Worm (Caenorhabditis elegans) whole organism, midembryonic: ENCODE results near the gene F54D10.5.

Experiments
- T22C8.4 ChIP-seq: fragments of 200-800 bp; sonication (Bioruptor generic); IDR thresholded peaks from 2 replicates; pipeline ENCODE4 v1.3.6; 2022; ENCODE audit warnings: missing genetic modification characterization, missing compliant biosample characterization
- cog-1 ChIP-seq: sonication (generic microtip); optimal IDR thresholded peaks from 2 replicates; lab custom pipeline; 2016; ENCODE audit warnings: missing genetic modification characterization, missing compliant biosample characterization
- flt-1 ChIP-seq: fragments of 200-800 bp; sonication (Bioruptor generic); IDR thresholded peaks from 2 replicates; pipeline ENCODE4 v1.3.6; 2022; ENCODE audit warnings: missing genetic modification characterization, missing compliant biosample characterization
- klf-2 ChIP-seq: fragments of 200-800 bp; sonication (Bioruptor generic); conservative IDR thresholded peaks from 2 replicates; pipeline ENCODE4 v1.3.6; 2022; ENCODE audit warnings: missing genetic modification reagents, missing genetic modification characterization, missing compliant biosample characterization
- med-1 ChIP-seq: sonication (generic microtip); optimal IDR thresholded peaks from 2 replicates; lab custom pipeline; 2017; ENCODE audit warnings: missing genetic modification characterization, mild to moderate bottlenecking, missing compliant biosample characterization, antibody characterized with exemption, missing genetic modification reagents; ENCODE audit not compliant: insufficient read depth
- ref-1 ChIP-seq: fragments of 200-800 bp; sonication (Bioruptor generic); conservative IDR thresholded peaks from 2 replicates; pipeline ENCODE4 v1.3.6; 2022; ENCODE audit warnings: missing genetic modification reagents, missing genetic modification characterization, missing compliant biosample characterization
- tab-1 ChIP-seq: fragments of 200-800 bp; sonication (Bioruptor generic); IDR thresholded peaks from 2 replicates; pipeline ENCODE4 v1.3.6; 2022; ENCODE audit warnings: missing genetic modification characterization, missing compliant biosample characterization
- ztf-23 ChIP-seq: fragments of 200-800 bp; sonication (Bioruptor generic); IDR thresholded peaks from 2 replicates; pipeline ENCODE4 v1.3.6; 2022; ENCODE audit warnings: missing genetic modification reagents, missing genetic modification characterization, missing compliant biosample characterization
- ztf-29 ChIP-seq: fragments of 200-800 bp; sonication (Bioruptor generic); IDR thresholded peaks from 2 replicates; pipeline ENCODE4 v1.3.6; 2022; ENCODE audit warnings: missing genetic modification reagents, missing genetic modification characterization, missing compliant biosample characterization

Gene F54D10.5

DNA sequence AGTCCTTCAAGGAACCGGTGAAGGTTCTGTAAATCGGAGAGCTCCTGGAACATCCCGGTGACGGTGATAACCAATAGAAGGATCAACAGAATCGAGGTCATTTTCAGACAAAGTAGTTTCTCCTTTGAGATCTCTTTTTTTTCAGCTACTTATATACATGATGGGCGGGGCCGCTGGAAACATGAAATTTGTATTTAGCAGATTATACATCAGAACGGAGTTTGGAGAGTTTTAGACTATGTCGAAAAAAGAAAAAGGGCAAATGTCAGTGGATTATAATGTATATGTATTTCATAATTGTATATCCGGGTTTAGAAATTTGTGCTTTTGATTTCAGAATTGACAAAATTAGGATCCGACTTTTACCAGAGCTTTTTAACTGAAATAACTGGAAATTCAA is 4.8 kb downstream of the F54D10.5 start, which contains the start of gene ins-32:
Gene ins-32, minus strand, starts transcription at position 101 of the 400 bp plus-strand sequence.
- TF ChIP-seq cog-1 (tag; lab: Kevin White, UChicago): no peak
- no peak for TF ChIP-seq ztf-23 (GFP tag; lab: Robert Waterston, UW)
- no peak for TF ChIP-seq T22C8.4 (GFP tag; lab: Robert Waterston, UW)
- no peak for TF ChIP-seq flt-1 (GFP tag; lab: Robert Waterston, UW)
- no peak for TF ChIP-seq med-1
- TF ChIP-seq ztf-29 (GFP tag; lab: Robert Waterston, UW): no peak
- no peak for TF ChIP-seq ref-1 (GFP tag; lab: Robert Waterston, UW)
- no peak for TF ChIP-seq tab-1
- no peak for TF ChIP-seq klf-2 (GFP tag; lab: Robert Waterston, UW)

DNA sequence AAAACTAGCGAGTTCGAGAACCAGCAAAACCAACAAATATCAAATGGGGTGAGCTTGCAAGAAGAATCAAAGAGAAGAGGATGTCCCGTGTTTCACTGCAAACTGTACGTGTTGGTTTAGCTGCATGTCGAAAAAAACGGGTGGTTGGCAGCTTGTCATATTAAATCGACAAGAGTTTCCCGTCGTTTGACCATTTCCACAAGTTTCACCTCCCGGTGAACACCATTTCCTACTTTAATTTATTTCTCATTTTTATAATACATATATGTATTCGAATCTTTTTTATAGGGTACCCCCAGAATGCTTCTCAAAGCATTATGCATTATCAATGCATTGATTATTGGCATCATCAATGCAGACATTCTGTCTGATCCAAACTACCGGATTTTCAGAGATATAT is 12.7 kb downstream of the F54D10.5 start, which contains the start of gene Y8A9A.2:
Gene Y8A9A.2, plus strand, starts transcription at position 301 of the 400 bp plus-strand sequence.
- TF ChIP-seq tab-1 (no peak), flt-1 (GFP tag; lab: Robert Waterston, UW) (no peak), T22C8.4 (GFP tag; lab: Robert Waterston, UW) (no peak), med-1 (no peak), ztf-29 (GFP tag; lab: Robert Waterston, UW) (no peak), cog-1 (tag; lab: Kevin White, UChicago) (no peak), ztf-23 (GFP tag; lab: Robert Waterston, UW) (no peak), ref-1 (GFP tag; lab: Robert Waterston, UW) (no peak), klf-2 (GFP tag; lab: Robert Waterston, UW) (no peak)

DNA sequence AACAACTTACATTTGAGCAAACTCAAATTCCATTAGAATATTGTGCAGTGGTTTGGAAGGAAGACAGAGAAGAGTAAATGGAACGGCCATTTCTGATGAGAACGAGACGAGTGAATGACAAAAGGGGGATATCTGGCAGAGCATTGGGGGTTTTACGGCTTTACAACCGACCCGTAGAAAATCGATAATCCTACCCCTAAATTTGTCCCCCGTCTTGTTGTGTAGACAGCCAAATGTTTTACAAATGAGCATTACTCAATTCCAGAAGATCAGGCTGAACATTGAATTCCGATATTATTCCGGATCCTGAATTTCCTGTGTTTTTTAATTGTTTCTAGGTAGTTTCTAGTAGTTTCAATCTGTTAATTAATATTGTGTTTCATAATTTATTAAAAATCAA is 14.6 kb downstream of the F54D10.5 start, which contains the start of gene fbxb-99:
Gene fbxb-99, minus strand, starts transcription at position 101 of the 400 bp plus-strand sequence.
- no peak for TF ChIP-seq cog-1 (tag; lab: Kevin White, UChicago)
- no peak for TF ChIP-seq T22C8.4 (GFP tag; lab: Robert Waterston, UW)
- no peak for TF ChIP-seq ztf-23 (GFP tag; lab: Robert Waterston, UW)
- TF ChIP-seq ref-1 (GFP tag; lab: Robert Waterston, UW): no peak

DNA sequence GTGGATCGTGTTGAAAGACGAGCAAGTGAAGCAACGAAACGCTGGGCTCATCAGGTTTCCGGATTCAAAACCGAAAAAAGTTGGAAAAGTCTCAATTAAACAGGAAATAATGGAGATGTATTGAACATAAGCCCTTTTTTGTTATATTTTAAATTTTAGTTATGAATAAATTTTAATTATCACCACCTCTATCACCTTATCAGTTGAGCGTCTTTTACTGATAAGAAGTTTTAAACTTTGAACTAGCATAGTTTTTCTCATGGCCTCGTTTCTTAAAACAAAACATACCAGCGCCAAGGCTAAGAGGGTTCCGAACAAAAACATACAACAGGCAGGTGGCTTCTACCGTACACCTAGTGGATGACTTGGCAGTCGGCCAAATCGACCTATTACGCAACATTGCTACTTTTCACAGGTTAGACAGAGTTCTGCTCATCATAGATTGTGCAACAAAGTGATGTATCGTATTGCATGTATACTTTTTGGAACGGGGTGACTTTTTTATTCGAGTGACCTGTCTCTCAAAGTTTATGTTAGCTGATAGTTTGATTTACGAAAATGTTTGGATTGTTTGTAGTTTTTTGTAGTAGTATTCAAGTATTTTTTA is 19.5 kb downstream of the F54D10.5 start:
- TF ChIP-seq cog-1 (tag; lab: Kevin White, UChicago): no peak
- TF ChIP-seq ztf-23 (GFP tag; lab: Robert Waterston, UW): no peak
- no peak for TF ChIP-seq klf-2 (GFP tag; lab: Robert Waterston, UW)

DNA sequence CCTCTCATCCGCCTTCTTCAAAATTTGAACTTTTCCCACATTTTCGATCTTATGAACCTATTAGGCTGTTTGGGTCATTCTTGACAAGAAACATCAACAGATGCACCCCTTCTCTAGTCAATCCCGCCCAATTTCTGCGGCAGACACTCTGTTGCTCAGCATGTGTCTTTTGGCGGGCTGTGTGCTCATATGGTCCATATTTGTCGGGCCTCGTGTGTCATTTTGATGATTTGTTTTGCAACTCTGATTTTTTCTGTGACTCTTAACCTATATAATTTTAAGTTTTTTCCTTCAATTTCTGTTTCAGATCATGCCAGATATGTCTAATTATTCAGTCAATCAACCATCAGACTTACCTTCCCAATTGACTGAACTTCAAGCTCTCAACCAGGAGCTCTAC is 20.8 kb downstream of the F54D10.5 start, which contains the start of gene T24E12.13:
Gene T24E12.13, plus strand, starts transcription at position 301 of the 400 bp plus-strand sequence.
- TF ChIP-seq tab-1 (no peak), ztf-29 (GFP tag; lab: Robert Waterston, UW) (no peak), klf-2 (GFP tag; lab: Robert Waterston, UW) (no peak), cog-1 (tag; lab: Kevin White, UChicago) (no peak), ref-1 (GFP tag; lab: Robert Waterston, UW) (no peak), T22C8.4 (GFP tag; lab: Robert Waterston, UW) (no peak), ztf-23 (GFP tag; lab: Robert Waterston, UW) (no peak), med-1 (no peak), flt-1 (GFP tag; lab: Robert Waterston, UW) (no peak)

DNA sequence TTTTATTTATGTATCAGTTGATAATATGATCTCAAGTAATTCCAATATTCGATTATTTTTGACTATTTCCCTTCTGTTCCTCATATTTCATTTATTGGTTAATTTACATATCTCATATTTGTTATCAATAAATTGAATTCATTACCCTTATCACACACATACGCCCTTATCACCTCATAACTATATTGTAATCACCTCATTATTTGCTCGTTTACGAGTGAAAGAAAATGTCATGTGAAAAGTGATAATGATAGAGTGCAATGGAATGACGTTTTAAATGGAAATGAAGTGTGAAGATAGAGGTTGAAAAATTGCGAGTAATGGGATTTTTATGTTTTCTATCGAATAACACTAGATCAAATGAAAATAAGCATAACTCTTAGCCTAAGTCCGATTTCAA is 21.4 kb downstream of the F54D10.5 start:
- TF ChIP-seq ztf-29 (GFP tag; lab: Robert Waterston, UW): no peak
- no peak for TF ChIP-seq flt-1 (GFP tag; lab: Robert Waterston, UW)
- TF ChIP-seq med-1: no peak
- TF ChIP-seq ref-1 (GFP tag; lab: Robert Waterston, UW): no peak
- TF ChIP-seq tab-1: no peak
- TF ChIP-seq T22C8.4 (GFP tag; lab: Robert Waterston, UW): no peak
- TF ChIP-seq cog-1 (tag; lab: Kevin White, UChicago): no peak
- TF ChIP-seq klf-2 (GFP tag; lab: Robert Waterston, UW): no peak
- TF ChIP-seq ztf-23 (GFP tag; lab: Robert Waterston, UW): no peak

DNA sequence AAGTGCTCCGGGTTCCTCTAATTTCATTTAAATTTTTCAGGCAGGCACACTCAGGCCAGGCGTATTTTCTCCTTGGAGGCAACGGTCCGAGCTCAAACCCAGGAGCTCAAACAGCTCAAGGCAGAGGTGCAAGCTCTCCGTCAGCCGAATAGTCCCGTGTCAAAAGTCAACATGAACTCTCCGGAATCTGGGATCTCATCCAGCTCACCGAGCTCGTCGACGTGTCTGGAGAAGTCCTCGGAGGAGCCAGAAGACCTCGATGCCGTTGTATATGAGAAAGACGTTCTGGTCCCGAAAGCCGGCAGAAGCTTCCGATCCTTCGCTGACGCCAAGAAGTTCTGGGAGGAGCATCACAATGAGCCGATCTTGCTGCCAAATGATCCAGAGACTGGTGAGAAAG is 22.2 kb downstream of the F54D10.5 start:
- no peak for TF ChIP-seq T22C8.4 (GFP tag; lab: Robert Waterston, UW)
- no peak for TF ChIP-seq ref-1 (GFP tag; lab: Robert Waterston, UW)
- TF ChIP-seq cog-1 (tag; lab: Kevin White, UChicago): no peak
- no peak for TF ChIP-seq ztf-29 (GFP tag; lab: Robert Waterston, UW)
- no peak for TF ChIP-seq tab-1
- no peak for TF ChIP-seq flt-1 (GFP tag; lab: Robert Waterston, UW)

DNA sequence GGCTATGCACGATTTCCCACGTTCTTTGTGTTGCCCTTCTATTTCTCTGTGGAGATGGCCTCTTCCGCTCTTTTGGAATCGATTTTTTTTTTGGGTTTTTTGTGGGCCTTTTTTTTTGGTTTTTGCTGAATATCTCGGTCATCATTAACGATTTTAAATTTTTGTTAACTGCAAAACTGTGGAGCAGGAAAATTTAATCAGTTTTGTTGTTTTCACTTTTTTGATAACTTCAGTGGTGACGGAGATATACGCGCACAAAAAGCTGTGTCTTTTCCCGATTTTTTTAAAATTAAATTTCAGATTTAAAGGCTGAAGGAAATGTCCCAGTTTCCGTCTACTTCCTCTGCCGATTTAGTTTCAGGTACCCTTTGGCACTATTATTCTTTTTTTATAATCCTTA is 22.7 kb downstream of the F54D10.5 start, which contains the start of gene T24E12.1:
Gene T24E12.1, plus strand, starts transcription at position 301 of the 400 bp plus-strand sequence.
- no peak for TF ChIP-seq med-1
- no peak for TF ChIP-seq ztf-29 (GFP tag; lab: Robert Waterston, UW)
- TF ChIP-seq klf-2 (GFP tag; lab: Robert Waterston, UW): no peak
- TF ChIP-seq cog-1 (tag; lab: Kevin White, UChicago): no peak
- TF ChIP-seq tab-1: no peak
- no peak for TF ChIP-seq ref-1 (GFP tag; lab: Robert Waterston, UW)
- TF ChIP-seq T22C8.4 (GFP tag; lab: Robert Waterston, UW): no peak
- no peak for TF ChIP-seq ztf-23 (GFP tag; lab: Robert Waterston, UW)
- TF ChIP-seq flt-1 (GFP tag; lab: Robert Waterston, UW): no peak

DNA sequence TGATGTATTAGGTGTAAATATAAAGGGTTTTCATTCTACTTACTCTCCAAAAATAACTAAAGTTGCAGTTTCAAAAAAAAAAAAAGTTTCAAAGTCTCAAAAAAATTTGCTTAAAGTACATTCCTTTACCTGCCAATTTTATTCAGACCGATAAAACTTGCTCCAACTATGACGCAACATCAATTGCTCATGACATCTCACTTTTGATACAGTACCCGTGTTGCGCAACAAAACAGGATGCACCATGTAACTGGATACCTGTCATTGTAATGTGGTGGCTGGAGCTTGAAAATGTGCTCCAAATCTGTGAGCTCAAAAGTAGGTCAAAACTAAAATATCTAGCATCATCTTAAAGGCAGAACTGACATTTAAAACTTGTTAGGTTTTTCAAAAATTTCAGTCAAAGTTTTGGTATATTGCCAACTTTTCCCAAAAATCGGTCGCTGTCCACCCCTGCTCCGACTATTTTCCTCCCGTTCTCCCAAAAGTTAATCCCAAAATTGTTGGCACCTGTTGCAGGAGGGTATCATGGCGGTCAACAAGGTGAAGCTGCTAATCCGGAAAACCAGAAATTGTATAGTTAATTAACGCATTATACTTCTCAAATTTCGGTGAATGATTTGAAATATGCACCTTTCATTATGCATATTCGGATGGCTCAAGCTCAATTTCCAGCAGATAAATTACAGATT is 25.5 kb downstream of the F54D10.5 start, which contains the start of gene T24E12.2:
Gene T24E12.2, plus strand, starts transcription at position 642 of the 692 bp plus-strand sequence.
- TF ChIP-seq ztf-23 (GFP tag; lab: Robert Waterston, UW) (no peak), T22C8.4 (GFP tag; lab: Robert Waterston, UW) (no peak), flt-1 (GFP tag; lab: Robert Waterston, UW) (no peak), med-1 (no peak), cog-1 (tag; lab: Kevin White, UChicago) (no peak), ref-1 (GFP tag; lab: Robert Waterston, UW) (no peak), ztf-29 (GFP tag; lab: Robert Waterston, UW) (no peak), klf-2 (GFP tag; lab: Robert Waterston, UW) (no peak), tab-1 (no peak)
